Fruit fly (Drosophila melanogaster) whole organism: ENCODE results near the gene fln.

Experiments used
- CG8478 ChIP-seq: fragments of >200 bp; optimal IDR thresholded peaks from 2 replicates; lab custom pipeline; 2018; ENCODE audit warnings: inconsistent platforms
- EcR ChIP-seq, 2 experiments: fragments of >200 bp; optimal IDR thresholded peaks; 2 replicates each; lab custom pipeline; 2017; ENCODE audit warnings: missing biosample characterization in 2 of 2, missing genetic modification characterization in 2 of 2, missing genetic modification reagents in 2 of 2
- usp ChIP-seq: fragments of >200 bp; optimal IDR thresholded peaks from 2 replicates; lab custom pipeline; 2017; ENCODE audit warnings: missing biosample characterization, missing genetic modification characterization, mixed read lengths

dm6 chr3L:19940349-19940748 lies 50.7 kb downstream of the fln start:
- TF ChIP-seq usp: no peak
- TF ChIP-seq CG8478 (lab: Kevin White, UChicago): no peak
- no peak for TF ChIP-seq EcR (GFP tag; optimal IDR thresholded peaks at IDR 0.05; lab: Kevin White, UChicago)
